Worm (Caenorhabditis elegans) whole organism, young adult: ENCODE data around the gene B0228.7.

Experiments
- B0336.3 ChIP-seq: fragments of 200-800 bp; sonication (Bioruptor generic); IDR thresholded peaks from 2 replicates; pipeline ENCODE4 v1.3.6; 2022; ENCODE audit warnings: missing genetic modification characterization, missing compliant biosample characterization
- C17E4.6 ChIP-seq: fragments of 200-800 bp; sonication (Bioruptor generic); IDR thresholded peaks from 2 replicates; pipeline ENCODE4 v1.3.6; 2022; ENCODE audit warnings: missing genetic modification reagents, missing genetic modification characterization, missing compliant biosample characterization
- F55B11.4 ChIP-seq: sonication (generic microtip); optimal IDR thresholded peaks from 2 replicates; lab custom pipeline; 2016; ENCODE audit warnings: missing compliant biosample characterization, missing genetic modification characterization, borderline replicate concordance; ENCODE audit not compliant: insufficient read depth
- T26A5.8 ChIP-seq: sonication (generic microtip); optimal IDR thresholded peaks from 2 replicates; lab custom pipeline; 2016; ENCODE audit warnings: missing genetic modification characterization, missing compliant biosample characterization
- Y53F4B.3 ChIP-seq: fragments of 200-800 bp; sonication (Bioruptor generic); IDR thresholded peaks from 2 replicates; pipeline ENCODE4 v1.3.6; 2022; ENCODE audit warnings: missing genetic modification reagents, missing genetic modification characterization, missing compliant biosample characterization
- Y56A3A.18 ChIP-seq: fragments of 200-800 bp; sonication (Bioruptor generic); IDR thresholded peaks from 2 replicates; pipeline ENCODE4 v1.3.6; 2022; ENCODE audit warnings: missing genetic modification reagents, missing genetic modification characterization, missing compliant biosample characterization
- ZK185.1 ChIP-seq: sonication (generic microtip); optimal IDR thresholded peaks from 2 replicates; lab custom pipeline; 2016; ENCODE audit warnings: mild to moderate bottlenecking, missing genetic modification characterization, missing compliant biosample characterization; ENCODE audit not compliant: poor library complexity, severe bottlenecking
- akir-1 ChIP-seq: fragments of 200-800 bp; sonication (Bioruptor generic); optimal IDR thresholded peaks from 2 replicates; lab custom pipeline; 2018; ENCODE audit warnings: mild to moderate bottlenecking, missing genetic modification characterization, moderate library complexity, missing compliant biosample characterization
- aptf-3 ChIP-seq: fragments of 200-800 bp; sonication (Bioruptor generic); IDR thresholded peaks from 2 replicates; pipeline ENCODE4 v1.3.6; 2022; ENCODE audit warnings: missing genetic modification characterization, missing compliant biosample characterization
- attf-3 ChIP-seq: fragments of 200-800 bp; sonication (Bioruptor generic); conservative IDR thresholded peaks from 2 replicates; pipeline ENCODE4 v1.3.6; 2022; ENCODE audit warnings: missing genetic modification reagents, missing genetic modification characterization, missing compliant biosample characterization
- ceh-27 ChIP-seq: fragments of 200-800 bp; sonication (Bioruptor generic); optimal IDR thresholded peaks from 2 replicates; lab custom pipeline; 2018; ENCODE audit warnings: mild to moderate bottlenecking, missing genetic modification characterization, moderate library complexity, missing compliant biosample characterization
- chd-7 ChIP-seq: sonication (generic microtip); optimal IDR thresholded peaks from 2 replicates; lab custom pipeline; 2016; ENCODE audit warnings: mild to moderate bottlenecking, missing genetic modification characterization, moderate library complexity, missing compliant biosample characterization
- die-1 ChIP-seq: sonication (generic microtip); optimal IDR thresholded peaks from 2 replicates; lab custom pipeline; 2016; ENCODE audit warnings: missing genotype, mild to moderate bottlenecking, missing genetic modification characterization, missing compliant biosample characterization
- egrh-3 ChIP-seq: fragments of 200-800 bp; sonication (Bioruptor generic); IDR thresholded peaks from 2 replicates; pipeline ENCODE4 v1.3.6; 2022; ENCODE audit warnings: missing genetic modification reagents, missing genetic modification characterization, missing compliant biosample characterization
- ekl-4 ChIP-seq: fragments of 200-800 bp; sonication (Bioruptor generic); IDR thresholded peaks from 2 replicates; pipeline ENCODE4 v1.3.6; 2022; ENCODE audit warnings: missing genetic modification reagents, missing genetic modification characterization, missing compliant biosample characterization
- ets-4 ChIP-seq: fragments of 200-800 bp; sonication (Bioruptor generic); optimal IDR thresholded peaks from 2 replicates; lab custom pipeline; 2018; ENCODE audit warnings: mild to moderate bottlenecking, missing genetic modification characterization, missing compliant biosample characterization
- him-1 ChIP-seq: sonication (generic microtip); optimal IDR thresholded peaks from 2 replicates; lab custom pipeline; 2016; ENCODE audit warnings: missing genotype, missing genetic modification reagents, missing genetic modification characterization, missing compliant biosample characterization
- hlh-12 ChIP-seq: sonication (generic microtip); optimal IDR thresholded peaks from 2 replicates; lab custom pipeline; 2016; ENCODE audit warnings: missing genetic modification characterization, missing compliant biosample characterization
- hrde-1 ChIP-seq: sonication (generic microtip); optimal IDR thresholded peaks from 2 replicates; lab custom pipeline; 2016; ENCODE audit warnings: missing genetic modification characterization, mild to moderate bottlenecking, missing compliant biosample characterization, moderate library complexity, missing genotype, missing genetic modification reagents, borderline replicate concordance
- let-526 ChIP-seq: fragments of 200-800 bp; sonication (Bioruptor generic); IDR thresholded peaks from 2 replicates; pipeline ENCODE4 v1.3.6; 2022; ENCODE audit warnings: missing genetic modification reagents, missing genetic modification characterization, missing compliant biosample characterization
- let-607 ChIP-seq, 2 experiments: fragments of 200-800 bp in 1 of 2; sonication (Bioruptor generic) in 1 of 2; sonication (generic microtip) in 1 of 2; optimal IDR thresholded peaks; 2 replicates each; lab custom pipeline; 2016 to 2018; ENCODE audit warnings: mild to moderate bottlenecking in 2 of 2, missing compliant biosample characterization in 2 of 2, missing genetic modification characterization in 2 of 2, moderate library complexity in 2 of 2, missing genotype in 1 of 2
- lin-35 ChIP-seq, 3 experiments: fragments of 150-350 bp in 2 of 3; sonication (generic microtip) in 1 of 3; optimal IDR thresholded peaks; 2 replicates each; lab custom pipeline; 2014 to 2018; ENCODE audit warnings: missing biosample characterization in 3 of 3, missing genetic modification characterization in 3 of 3, missing genetic modification reagents in 3 of 3
- lin-40 ChIP-seq: sonication (generic microtip); optimal IDR thresholded peaks from 2 replicates; lab custom pipeline; 2016; ENCODE audit warnings: missing genetic modification characterization, mild to moderate bottlenecking, missing compliant biosample characterization, missing genotype, missing genetic modification reagents
- lir-1 ChIP-seq: fragments of 200-800 bp; sonication (Bioruptor generic); conservative IDR thresholded peaks from 2 replicates; pipeline ENCODE4 v1.3.6; 2022; ENCODE audit warnings: missing genetic modification reagents, missing genetic modification characterization, missing compliant biosample characterization
- lsy-27 ChIP-seq: sonication (generic microtip); optimal IDR thresholded peaks from 2 replicates; lab custom pipeline; 2017; ENCODE audit warnings: missing genetic modification characterization, mild to moderate bottlenecking, missing compliant biosample characterization, antibody characterized with exemption, missing genotype, borderline replicate concordance; ENCODE audit not compliant: insufficient read depth
- madf-8 ChIP-seq: fragments of 200-800 bp; sonication (Bioruptor generic); conservative IDR thresholded peaks from 2 replicates; pipeline ENCODE4 v1.3.6; 2022; ENCODE audit warnings: missing genetic modification reagents, missing genetic modification characterization, missing compliant biosample characterization
- mes-4 ChIP-seq: sonication (generic microtip); optimal IDR thresholded peaks from 2 replicates; lab custom pipeline; 2016; ENCODE audit warnings: missing genotype, missing genetic modification characterization, missing compliant biosample characterization
- nfyb-1 ChIP-seq: fragments of 200-800 bp; sonication (Bioruptor generic); IDR thresholded peaks from 2 replicates; pipeline ENCODE4 v1.3.6; 2022; ENCODE audit warnings: missing genetic modification reagents, missing genetic modification characterization, missing compliant biosample characterization
- nhr-120 ChIP-seq: fragments of 200-800 bp; sonication (Bioruptor generic); IDR thresholded peaks from 2 replicates; pipeline ENCODE4 v1.3.6; 2022; ENCODE audit warnings: missing genetic modification characterization, missing compliant biosample characterization
- nhr-80 ChIP-seq: sonication (generic microtip); optimal IDR thresholded peaks from 2 replicates; lab custom pipeline; 2016; ENCODE audit warnings: missing genetic modification characterization, missing compliant biosample characterization
- rpc-1 ChIP-seq, 2 experiments: fragments of 150-350 bp in 1 of 2; sonication (generic microtip) in 1 of 2; optimal IDR thresholded peaks; 2 replicates each; lab custom pipeline; 2014 to 2018; ENCODE audit warnings: missing biosample characterization in 1 of 2, missing genetic modification characterization in 1 of 2, missing genetic modification reagents in 1 of 2, missing genotype in 1 of 2
- somi-1 ChIP-seq: fragments of 200-800 bp; sonication (Bioruptor generic); optimal IDR thresholded peaks from 2 replicates; lab custom pipeline; 2018; ENCODE audit warnings: mild to moderate bottlenecking, missing genetic modification characterization, missing compliant biosample characterization
- ztf-25 ChIP-seq: fragments of 200-800 bp; sonication (Bioruptor generic); IDR thresholded peaks from 2 replicates; pipeline ENCODE4 v1.3.6; 2022; ENCODE audit warnings: missing genetic modification reagents, missing genetic modification characterization, missing compliant biosample characterization

The B0228.7 gene

ce11 chrII:7756810-7757209, 2.0 kb downstream of the B0228.7 start (continued):
- TF ChIP-seq die-1 (tag; lab: Kevin White, UChicago) (peak; percentile 78), ekl-4 (0 out of 2 replicates have a peak, but pooled peaks have one; percentile 44), rpc-1 (optimal IDR thresholded peaks at IDR 0.05; lab: Kevin White, UChicago) (peak; percentile 74), rpc-1 (tag; optimal IDR thresholded peaks at IDR 0.05; lab: Kevin White, UChicago) (peak; percentile 90), lsy-27 (tag; lab: Kevin White, UChicago) (no peak), hrde-1 (tag; lab: Kevin White, UChicago) (no peak), T26A5.8 (no peak), lin-40 (tag; lab: Kevin White, UChicago) (peak; percentile 60), nhr-80 (peak; percentile 63), aptf-3 (GFP tag; lab: Robert Waterston, UW) (0 out of 2 replicates have a peak, but pooled peaks have one; percentile 42), hlh-12 (tag; lab: Kevin White, UChicago) (no peak), Y53F4B.3 (0 out of 2 replicates have a peak, but pooled peaks have one; percentile 16), B0336.3 (GFP tag; lab: Robert Waterston, UW) (peak; percentile 23; the same call in 1 of the 2 replicates), mes-4 (tag; lab: Kevin White, UChicago) (peak; percentile 8), nhr-120 (GFP tag; lab: Robert Waterston, UW) (no peak), Y56A3A.18 (0 out of 2 replicates have a peak, but pooled peaks have one; percentile 31), somi-1 (GFP tag; lab: Kevin White, UChicago) (peak; percentile 30)

ce11 chrII:7755116-7755571, 3.7 kb downstream of the B0228.7 start, which contains the start of the genes B0228.6 and B0228.1:
TSS of gene B0228.6 (minus strand) at chrII:7755166.
TSS of gene B0228.1 (plus strand) at chrII:7755343.
- no peak for TF ChIP-seq F55B11.4
- no peak for TF ChIP-seq nfyb-1 (GFP tag; lab: Robert Waterston, UW)
- no peak for TF ChIP-seq lir-1 (GFP tag; lab: Robert Waterston, UW)
- TF ChIP-seq chd-7 (tag; lab: Kevin White, UChicago), result no peak
- no peak for TF ChIP-seq Y53F4B.3
- TF ChIP-seq madf-8 (GFP tag; lab: Robert Waterston, UW), result no peak
- no peak for TF ChIP-seq ceh-27 (GFP tag; lab: Kevin White, UChicago)
- TF ChIP-seq C17E4.6 (GFP tag; lab: Robert Waterston, UW), result no peak
- TF ChIP-seq nhr-80, result no peak
- TF ChIP-seq let-607 (tag; optimal IDR thresholded peaks at IDR 0.05; lab: Kevin White, UChicago), result no peak
- no peak for TF ChIP-seq ZK185.1 (tag; lab: Kevin White, UChicago)
- no peak for TF ChIP-seq ets-4 (GFP tag; lab: Kevin White, UChicago)
- TF ChIP-seq, all 124 proteins: peak for 0

DNA sequence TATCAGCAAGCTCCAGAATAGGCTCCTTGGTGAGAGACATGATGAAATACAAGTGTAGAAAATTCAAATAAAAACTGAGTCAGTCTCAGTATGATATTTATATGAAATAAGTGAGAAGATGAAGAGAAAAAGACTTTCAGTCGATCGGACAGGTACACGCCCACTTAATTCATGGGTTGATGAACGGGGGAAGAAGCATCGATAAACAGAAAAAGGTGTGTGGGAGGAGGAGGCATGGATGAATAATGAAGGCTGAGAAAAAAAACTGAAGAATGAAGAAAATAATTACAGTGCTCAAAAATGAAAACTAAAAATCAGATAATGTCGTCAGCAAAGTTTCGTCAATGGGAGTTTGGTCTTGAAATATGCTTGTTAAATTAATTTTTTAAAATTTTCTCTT, 5.3 kb downstream of the B0228.7 start, which contains the start of gene trx-1:
trx-1 (minus strand) TSS at position 101 of the 400 bp plus-strand sequence.
- no peak for TF ChIP-seq attf-3
- TF ChIP-seq let-526 (GFP tag; lab: Robert Waterston, UW), result no peak
- TF ChIP-seq akir-1 (GFP tag; lab: Kevin White, UChicago), result no peak
- TF ChIP-seq chd-7 (tag; lab: Kevin White, UChicago), result no peak
- no peak for TF ChIP-seq lir-1 (GFP tag; lab: Robert Waterston, UW)
- TF ChIP-seq ztf-25 (GFP tag; lab: Robert Waterston, UW), result no peak
- TF ChIP-seq lin-35 (GFP tag; optimal IDR thresholded peaks at IDR 0.05; lab: Kevin White, UChicago), result no peak
- TF ChIP-seq madf-8 (GFP tag; lab: Robert Waterston, UW), result no peak
- TF ChIP-seq die-1 (tag; lab: Kevin White, UChicago), result no peak
- TF ChIP-seq nfyb-1 (GFP tag; lab: Robert Waterston, UW), result no peak
- TF ChIP-seq him-1 (tag; lab: Kevin White, UChicago), result no peak
- TF ChIP-seq egrh-3 (GFP tag; lab: Robert Waterston, UW), result no peak
